Worm (Caenorhabditis elegans) whole organism, L3 larva: ENCODE results near the gene F21D5.7.

Source experiments
- R02D3.7 ChIP-seq: fragments of 150-350 bp; optimal IDR thresholded peaks from 2 replicates; lab custom pipeline; 2014; ENCODE audit warnings: missing biosample characterization, missing genetic modification characterization
- ZK546.5 ChIP-seq: sonication (generic microtip); optimal IDR thresholded peaks from 2 replicates; lab custom pipeline; 2017; ENCODE audit warnings: missing biosample characterization, missing genetic modification characterization
- aly-2 ChIP-seq: fragments of 150-350 bp; optimal IDR thresholded peaks from 2 replicates; lab custom pipeline; 2014; ENCODE audit warnings: missing biosample characterization, missing genetic modification characterization
- ama-1 ChIP-seq: fragments of 150-350 bp; optimal IDR thresholded peaks from 2 replicates; lab custom pipeline; 2018
- ceh-16 ChIP-seq: sonication (generic microtip); optimal IDR thresholded peaks from 2 replicates; lab custom pipeline; 2017; ENCODE audit warnings: missing biosample characterization, missing genetic modification characterization
- ceh-28 ChIP-seq: fragments of 150-350 bp; optimal IDR thresholded peaks from 2 replicates; lab custom pipeline; 2014; ENCODE audit warnings: missing biosample characterization, missing genetic modification reagents, missing genetic modification characterization
- ceh-82 ChIP-seq: fragments of 150-350 bp; optimal IDR thresholded peaks from 2 replicates; lab custom pipeline; 2014; ENCODE audit warnings: missing biosample characterization, missing genetic modification characterization
- ceh-9 ChIP-seq: sonication (generic microtip); optimal IDR thresholded peaks from 2 replicates; lab custom pipeline; 2018; ENCODE audit warnings: missing biosample characterization, missing genetic modification characterization
- daf-12 ChIP-seq: fragments of 150-350 bp; optimal IDR thresholded peaks from 2 replicates; lab custom pipeline; 2014; ENCODE audit warnings: missing biosample characterization, missing genetic modification reagents, missing genetic modification characterization
- egl-27 ChIP-seq: sonication (generic microtip); optimal IDR thresholded peaks from 4 replicates; lab custom pipeline; 2017; ENCODE audit warnings: missing biosample characterization, missing genetic modification reagents, missing genetic modification characterization
- elt-1 ChIP-seq: fragments of 150-350 bp; optimal IDR thresholded peaks from 2 replicates; lab custom pipeline; 2014; ENCODE audit warnings: missing biosample characterization, missing genetic modification characterization
- elt-2 ChIP-seq: sonication (generic microtip); optimal IDR thresholded peaks from 2 replicates; lab custom pipeline; 2016; ENCODE audit warnings: missing genetic modification reagents, mild to moderate bottlenecking, missing genetic modification characterization, missing compliant biosample characterization
- elt-3 ChIP-seq, 3 experiments: fragments of 150-350 bp in 1 of 3; sonication (generic microtip) in 2 of 3; optimal IDR thresholded peaks; 2 replicates in 2 of 3; 4 replicates in 1 of 3; lab custom pipeline; 2014 to 2017; ENCODE audit warnings: missing biosample characterization in 3 of 3, missing genetic modification characterization in 3 of 3
- fkh-10 ChIP-seq: sonication (generic microtip); optimal IDR thresholded peaks from 2 replicates; lab custom pipeline; 2017; ENCODE audit warnings: missing biosample characterization, missing genetic modification reagents, missing genetic modification characterization
- fkh-2 ChIP-seq: fragments of 150-350 bp; optimal IDR thresholded peaks from 2 replicates; lab custom pipeline; 2014; ENCODE audit warnings: missing biosample characterization, missing genetic modification reagents, missing genetic modification characterization
- fos-1 ChIP-seq: fragments of 150-350 bp; optimal IDR thresholded peaks from 2 replicates; lab custom pipeline; 2014; ENCODE audit warnings: missing biosample characterization, missing genetic modification characterization
- hmg-11 ChIP-seq: sonication (generic microtip); optimal IDR thresholded peaks from 2 replicates; lab custom pipeline; 2016; ENCODE audit warnings: missing genetic modification characterization, missing compliant biosample characterization
- jun-1 ChIP-seq: fragments of 150-350 bp; optimal IDR thresholded peaks from 2 replicates; lab custom pipeline; 2014; ENCODE audit warnings: missing biosample characterization, missing genetic modification reagents, missing genetic modification characterization
- lin-39 ChIP-seq: fragments of 150-350 bp; optimal IDR thresholded peaks from 2 replicates; lab custom pipeline; 2018; ENCODE audit warnings: missing biosample characterization, missing genetic modification reagents, missing genetic modification characterization
- lsy-12 ChIP-seq: sonication (generic microtip); optimal IDR thresholded peaks from 2 replicates; lab custom pipeline; 2016; ENCODE audit warnings: mild to moderate bottlenecking, missing genetic modification characterization, missing compliant biosample characterization
- mdl-1 ChIP-seq: fragments of 150-350 bp; optimal IDR thresholded peaks from 2 replicates; lab custom pipeline; 2014; ENCODE audit warnings: missing biosample characterization, missing genetic modification characterization
- mml-1 ChIP-seq: fragments of 150-350 bp; sonication (generic microtip); optimal IDR thresholded peaks from 3 replicates; lab custom pipeline; 2014; ENCODE audit warnings: missing biosample characterization, missing genetic modification characterization
- nfya-1 ChIP-seq: sonication (generic microtip); optimal IDR thresholded peaks from 2 replicates; lab custom pipeline; 2017; ENCODE audit warnings: missing genetic modification characterization, mild to moderate bottlenecking, missing compliant biosample characterization, antibody characterized with exemption, moderate library complexity; ENCODE audit not compliant: insufficient read depth
- nhr-11 ChIP-seq: fragments of 150-350 bp; optimal IDR thresholded peaks from 2 replicates; lab custom pipeline; 2014; ENCODE audit warnings: missing biosample characterization, missing genetic modification characterization
- nhr-12 ChIP-seq: fragments of 150-350 bp; optimal IDR thresholded peaks from 2 replicates; lab custom pipeline; 2014; ENCODE audit warnings: missing biosample characterization, missing genetic modification characterization
- nhr-23 ChIP-seq: fragments of 150-350 bp; optimal IDR thresholded peaks from 2 replicates; lab custom pipeline; 2014; ENCODE audit warnings: missing biosample characterization, missing genetic modification reagents, missing genetic modification characterization
- nhr-237 ChIP-seq: fragments of 150-350 bp; optimal IDR thresholded peaks from 2 replicates; lab custom pipeline; 2014; ENCODE audit warnings: missing biosample characterization, missing genetic modification characterization
- nhr-25 ChIP-seq: sonication (generic microtip); optimal IDR thresholded peaks from 2 replicates; lab custom pipeline; 2017; ENCODE audit warnings: missing biosample characterization, missing genetic modification characterization
- nhr-28 ChIP-seq: fragments of 150-350 bp; optimal IDR thresholded peaks from 2 replicates; lab custom pipeline; 2014; ENCODE audit warnings: missing biosample characterization, missing genetic modification characterization
- nhr-43 ChIP-seq: sonication (generic microtip); optimal IDR thresholded peaks from 2 replicates; lab custom pipeline; 2016; ENCODE audit warnings: mild to moderate bottlenecking, missing genetic modification characterization, missing compliant biosample characterization; ENCODE audit not compliant: poor library complexity, severe bottlenecking
- nhr-77 ChIP-seq: fragments of 150-350 bp; optimal IDR thresholded peaks from 2 replicates; lab custom pipeline; 2014; ENCODE audit warnings: missing biosample characterization, missing genetic modification characterization
- pha-4 ChIP-seq: fragments of 150-350 bp; optimal IDR thresholded peaks from 2 replicates; lab custom pipeline; 2014; ENCODE audit warnings: missing biosample characterization, missing genetic modification reagents, missing genetic modification characterization
- pqm-1 ChIP-seq: fragments of 150-350 bp; optimal IDR thresholded peaks from 2 replicates; lab custom pipeline; 2017; ENCODE audit warnings: missing biosample characterization, missing genetic modification characterization, inconsistent platforms
- sea-2 ChIP-seq: fragments of 150-350 bp; sonication (generic microtip); optimal IDR thresholded peaks from 4 replicates; lab custom pipeline; 2014; ENCODE audit warnings: missing biosample characterization, missing genetic modification reagents, missing genetic modification characterization
- skn-1 ChIP-seq: fragments of 150-350 bp; optimal IDR thresholded peaks from 2 replicates; lab custom pipeline; 2014; ENCODE audit warnings: missing biosample characterization, missing genetic modification characterization
- tbx-2 ChIP-seq: sonication (generic microtip); optimal IDR thresholded peaks from 2 replicates; lab custom pipeline; 2016; ENCODE audit warnings: mild to moderate bottlenecking, missing genetic modification characterization, missing compliant biosample characterization
- unc-39 ChIP-seq: sonication (generic microtip); optimal IDR thresholded peaks from 4 replicates; lab custom pipeline; 2017; ENCODE audit warnings: missing biosample characterization, missing genetic modification characterization
- ztf-11 ChIP-seq: fragments of 150-350 bp; optimal IDR thresholded peaks from 2 replicates; lab custom pipeline; 2014; ENCODE audit warnings: missing biosample characterization, missing genetic modification characterization
- ztf-4 ChIP-seq: fragments of 150-350 bp; optimal IDR thresholded peaks from 2 replicates; lab custom pipeline; 2014; ENCODE audit warnings: missing biosample characterization, missing genetic modification characterization

The F21D5.7 gene

DNA sequence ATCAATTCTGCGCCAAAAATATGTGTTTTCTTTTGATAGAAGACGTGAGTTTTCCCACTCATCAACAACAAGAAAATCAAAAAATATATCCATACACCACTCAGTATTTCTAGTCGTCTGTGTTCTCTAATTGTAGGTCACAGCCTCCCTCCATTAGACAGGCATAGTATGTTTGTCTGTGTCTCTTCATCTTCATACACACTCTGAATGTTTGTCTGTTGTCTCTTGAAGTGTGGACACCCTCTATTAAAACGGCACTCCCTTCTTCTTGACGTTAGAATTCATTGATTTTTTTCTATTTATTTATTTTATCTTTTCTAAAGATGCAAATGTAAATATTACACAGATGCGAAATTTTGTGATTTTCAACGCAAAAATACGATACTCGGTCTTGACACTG lies 6.2 kb downstream of the F21D5.7 start:
- TF ChIP-seq hmg-11 (tag; lab: Kevin White, UChicago): no peak
- TF ChIP-seq ztf-11: no peak
- TF ChIP-seq R02D3.7 (tag; lab: Kevin White, UChicago): no peak
- no peak for TF ChIP-seq jun-1 (tag; lab: Kevin White, UChicago)
- TF ChIP-seq skn-1 (tag; lab: Kevin White, UChicago): no peak
- no peak for TF ChIP-seq fos-1
- TF ChIP-seq nfya-1 (tag; lab: Kevin White, UChicago): peak; percentile 35
- TF ChIP-seq nhr-23 (tag; lab: Kevin White, UChicago): peak; percentile 52
- TF ChIP-seq nhr-28 (tag; lab: Kevin White, UChicago): no peak
- peak; percentile 51 for TF ChIP-seq pha-4 (tag; lab: Kevin White, UChicago)
- no peak for TF ChIP-seq ztf-4 (tag; lab: Kevin White, UChicago)

DNA sequence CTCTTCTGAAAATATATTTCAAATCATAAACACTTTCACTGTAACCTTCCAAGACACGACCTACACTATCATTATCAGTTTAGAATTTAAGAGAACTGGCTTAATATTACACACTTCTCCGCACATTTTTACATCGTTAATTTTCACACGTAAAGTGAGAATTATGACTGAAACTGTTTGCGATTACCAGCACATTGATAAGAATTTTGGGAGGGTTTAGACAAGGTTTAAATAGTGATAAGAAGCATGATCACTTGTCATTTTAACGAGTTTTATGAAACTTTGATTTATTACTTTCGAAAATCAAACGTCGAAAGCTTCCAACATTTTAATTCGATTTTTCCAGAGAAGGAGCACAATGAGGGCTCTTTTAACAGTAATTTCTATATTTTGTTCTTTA lies 13.0 kb downstream of the F21D5.7 start, which contains the start of gene F21D5.3:
F21D5.3 (plus strand) TSS at position 347 of the 400 bp plus-strand sequence.
- peak; percentile 16 for TF ChIP-seq jun-1 (tag; lab: Kevin White, UChicago)
- no peak for TF ChIP-seq hmg-11 (tag; lab: Kevin White, UChicago)
- TF ChIP-seq sea-2 (GFP tag; lab: Kevin White, UChicago): no peak
- TF ChIP-seq nhr-12 (tag; lab: Kevin White, UChicago): no peak
- no peak for TF ChIP-seq ceh-28 (tag; lab: Kevin White, UChicago)
- TF ChIP-seq nhr-237 (tag; lab: Kevin White, UChicago): no peak
- TF ChIP-seq lsy-12 (tag; lab: Kevin White, UChicago): no peak
- TF ChIP-seq egl-27 (tag; lab: Kevin White, UChicago): no peak
- no peak for TF ChIP-seq nfya-1 (tag; lab: Kevin White, UChicago)
- TF ChIP-seq elt-2: peak; percentile 94
- TF ChIP-seq unc-39 (tag; lab: Kevin White, UChicago): no peak
- no peak for TF ChIP-seq ceh-16
- TF ChIP-seq elt-3 (tag; optimal IDR thresholded peaks at IDR 0.05; lab: Kevin White, UChicago): no peak
- TF ChIP-seq mdl-1 (tag; lab: Kevin White, UChicago): no peak
- TF ChIP-seq R02D3.7 (tag; lab: Kevin White, UChicago): no peak
- no peak for TF ChIP-seq lin-39 (tag; lab: Kevin White, UChicago)
- TF ChIP-seq ZK546.5 (tag; lab: Kevin White, UChicago): no peak
- no peak for TF ChIP-seq nhr-77 (tag; lab: Kevin White, UChicago)
- TF ChIP-seq aly-2 (tag; lab: Kevin White, UChicago): no peak
- TF ChIP-seq pha-4 (tag; lab: Kevin White, UChicago): peak; percentile 6
- TF ChIP-seq ceh-9 (tag; lab: Kevin White, UChicago): no peak
- TF ChIP-seq tbx-2: no peak
- no peak for TF ChIP-seq fkh-2 (tag; lab: Kevin White, UChicago)
- peak; percentile 96 for TF ChIP-seq pqm-1
- TF ChIP-seq fkh-10 (GFP tag; lab: Kevin White, UChicago): no peak
- no peak for TF ChIP-seq nhr-11
- no peak for TF ChIP-seq nhr-25 (tag; lab: Kevin White, UChicago)
- TF ChIP-seq mml-1 (tag; lab: Kevin White, UChicago): no peak
- TF ChIP-seq ceh-82 (tag; lab: Kevin White, UChicago): no peak
- no peak for TF ChIP-seq ztf-4 (tag; lab: Kevin White, UChicago)
- no peak for TF ChIP-seq nhr-23 (tag; lab: Kevin White, UChicago)
- no peak for TF ChIP-seq elt-1 (tag; lab: Kevin White, UChicago)
- TF ChIP-seq ama-1 (lab: Kevin White, UChicago): no peak
- TF ChIP-seq fos-1: no peak
- TF ChIP-seq nhr-43 (tag; lab: Kevin White, UChicago): no peak
- no peak for TF ChIP-seq skn-1 (tag; lab: Kevin White, UChicago)

DNA sequence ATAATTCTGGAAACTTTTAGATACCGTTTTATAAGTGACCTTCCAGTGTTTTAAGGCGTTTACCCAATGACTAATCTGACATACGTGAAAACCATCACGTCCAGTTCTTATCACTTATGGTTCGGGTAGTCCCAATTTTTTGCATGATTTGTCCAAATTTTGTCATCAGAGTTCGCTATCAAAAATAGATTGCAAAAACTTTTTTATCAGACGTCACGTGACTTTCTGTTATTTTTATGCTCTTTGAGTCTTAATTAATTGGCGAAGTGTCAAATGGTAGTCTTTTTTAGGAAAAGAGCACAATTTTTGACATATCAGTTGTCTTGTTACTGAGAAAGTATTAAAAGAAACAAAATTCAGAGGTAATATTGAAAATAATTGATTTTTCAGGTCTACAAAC lies 13.9 kb downstream of the F21D5.7 start:
- TF ChIP-seq mdl-1 (tag; lab: Kevin White, UChicago): no peak
- TF ChIP-seq ceh-82 (tag; lab: Kevin White, UChicago): no peak
- TF ChIP-seq mml-1 (tag; lab: Kevin White, UChicago): no peak
- no peak for TF ChIP-seq ceh-9 (tag; lab: Kevin White, UChicago)
- peak; percentile 90 for TF ChIP-seq elt-2
- peak; percentile 45 for TF ChIP-seq pha-4 (tag; lab: Kevin White, UChicago)
- no peak for TF ChIP-seq daf-12 (tag; lab: Kevin White, UChicago)
- no peak for TF ChIP-seq unc-39 (tag; lab: Kevin White, UChicago)
- no peak for TF ChIP-seq tbx-2
- no peak for TF ChIP-seq ceh-28 (tag; lab: Kevin White, UChicago)
- TF ChIP-seq skn-1 (tag; lab: Kevin White, UChicago): no peak
- TF ChIP-seq pqm-1: peak; percentile 66
